Worm (Caenorhabditis elegans): ENCODE results near the gene C52B9.19.

ce11 chrX:4235752-4236151, 46.6 kb upstream of the C52B9.19 start, which contains the start of gene rab-37:
- TF ChIP-seq nhr-76 (tag; optimal IDR thresholded peaks at IDR 0.05) (no peak), lin-13 (tag; optimal IDR thresholded peaks at IDR 0.05) (no peak), blmp-1 (tag; optimal IDR thresholded peaks at IDR 0.05) (no peak), pha-4 (tag; optimal IDR thresholded peaks at IDR 0.05) (no peak), unc-39 (tag; optimal IDR thresholded peaks at IDR 0.05) (no peak), flh-1 (GFP tag; optimal IDR thresholded peaks at IDR 0.05) (no peak), mab-5 (tag; optimal IDR thresholded peaks at IDR 0.05) (no peak), nhr-12 (tag; optimal IDR thresholded peaks at IDR 0.05) (no peak), ces-1 (GFP tag; optimal IDR thresholded peaks at IDR 0.05) (no peak), elt-3 (tag; optimal IDR thresholded peaks at IDR 0.05) (no peak), snpc-4 (tag; optimal IDR thresholded peaks at IDR 0.05) (no peak), nhr-237 (tag; optimal IDR thresholded peaks at IDR 0.05) (no peak)

Measured in whole organism, mixed stage, embryonic.